Worm (Caenorhabditis elegans) whole organism, mixed stage, embryonic: ENCODE measurements around the gene T23F2.5.

Experiments used
- blmp-1 ChIP-seq: fragments of 150-350 bp; optimal IDR thresholded peaks from 2 replicates; lab custom pipeline; 2014; ENCODE audit warnings: missing biosample characterization, missing genetic modification characterization
- cnd-1 ChIP-seq: fragments of 200-800 bp; sonication (Bioruptor generic); optimal IDR thresholded peaks from 2 replicates; lab custom pipeline; 2018; ENCODE audit warnings: mild to moderate bottlenecking, missing genetic modification characterization, missing compliant biosample characterization
- nhr-12 ChIP-seq: fragments of 150-350 bp; optimal IDR thresholded peaks from 2 replicates; lab custom pipeline; 2014; ENCODE audit warnings: missing biosample characterization, missing genetic modification characterization
- nhr-237 ChIP-seq: fragments of 150-350 bp; optimal IDR thresholded peaks from 2 replicates; lab custom pipeline; 2014; ENCODE audit warnings: missing biosample characterization, missing genetic modification characterization
- nhr-28 ChIP-seq: fragments of 150-350 bp; optimal IDR thresholded peaks from 2 replicates; lab custom pipeline; 2014; ENCODE audit warnings: missing biosample characterization, missing genetic modification characterization
- nhr-76 ChIP-seq: sonication (generic microtip); optimal IDR thresholded peaks from 2 replicates; lab custom pipeline; 2017; ENCODE audit warnings: missing biosample characterization, missing genetic modification characterization
- pha-4 ChIP-seq: fragments of 150-350 bp; optimal IDR thresholded peaks from 2 replicates; lab custom pipeline; 2018; ENCODE audit warnings: missing biosample characterization, missing genetic modification reagents, missing genetic modification characterization
- snpc-4 ChIP-seq: fragments of 150-350 bp; optimal IDR thresholded peaks from 2 replicates; lab custom pipeline; 2014; ENCODE audit warnings: missing biosample characterization, missing genetic modification characterization
- sptf-1 ChIP-seq: sonication (generic microtip); optimal IDR thresholded peaks from 2 replicates; lab custom pipeline; 2017; ENCODE audit warnings: mild to moderate bottlenecking, missing genetic modification characterization, moderate library complexity, missing compliant biosample characterization
- unc-62 ChIP-seq: fragments of 150-350 bp; optimal IDR thresholded peaks from 2 replicates; lab custom pipeline; 2014; ENCODE audit warnings: missing biosample characterization, missing genetic modification reagents, missing genetic modification characterization

- TF ChIP-seq unc-62 (GFP tag; lab: Kevin White, UChicago) (no peak), nhr-12 (tag; lab: Kevin White, UChicago) (no peak), nhr-76 (tag; lab: Kevin White, UChicago) (no peak), nhr-237 (tag; lab: Kevin White, UChicago) (no peak), snpc-4 (no peak), blmp-1 (tag; lab: Kevin White, UChicago) (no peak), pha-4 (no peak), sptf-1 (tag; lab: Kevin White, UChicago) (no peak), nhr-28 (no peak), cnd-1 (tag; lab: Kevin White, UChicago) (no peak)
These were observed 38.1 kb downstream of the T23F2.5 start for ce11 chrX:5478875-5479274.
